Worm (Caenorhabditis elegans): ENCODE results near the gene K02C4.3.

ce11 chrII:8059532-8059931, 27.1 kb downstream of the K02C4.3 start:
- TF ChIP-seq ztf-23 (GFP tag; IDR thresholded peaks at IDR 0.05) (no peak), flt-1 (GFP tag; IDR thresholded peaks at IDR 0.05) (no peak), med-1 (GFP tag; optimal IDR thresholded peaks at IDR 0.05; ENCODE audit: insufficient read depth) (no peak), tab-1 (GFP tag; IDR thresholded peaks at IDR 0.05) (no peak), T22C8.4 (GFP tag; IDR thresholded peaks at IDR 0.05) (no peak), ztf-29 (GFP tag; IDR thresholded peaks at IDR 0.05) (no peak), ref-1 (GFP tag; conservative IDR thresholded peaks at IDR 0.05) (no peak)
